Fruit fly (Drosophila melanogaster): Measurements from ENCODE around the gene opm.

The opm gene

dm6 chrX:15084580-15085138 lies 18.4 kb upstream of the opm start, which contains the start of gene Cox17 (continued):
- TF ChIP-seq vfl (GFP tag; optimal IDR thresholded peaks at IDR 0.05): peak; percentile 73
- TF ChIP-seq CG14050 (GFP tag; IDR thresholded peaks at IDR 0.05): peak; percentile 45; the same call in 2 of the 3 replicates
- peak; percentile 80 for TF ChIP-seq CG13287 (GFP tag; IDR thresholded peaks at IDR 0.05; ENCODE audit: partially characterized antibody)
- TF ChIP-seq Gsc (GFP tag; IDR thresholded peaks at IDR 0.05): no peak
- TF ChIP-seq az2 (GFP tag; optimal IDR thresholded peaks at IDR 0.05): peak; percentile 83
- TF ChIP-seq Hmx (GFP tag; optimal IDR thresholded peaks at IDR 0.05): peak; percentile 70
- peak; percentile 37 to 60 for TF ChIP-seq bsh (GFP tag; optimal IDR thresholded peaks at IDR 0.05)
- TF ChIP-seq al (GFP tag; IDR thresholded peaks at IDR 0.05): peak; percentile 69
- TF ChIP-seq gsb-n (tag; optimal IDR thresholded peaks at IDR 0.05): peak; percentile 62
- peak; percentile 32 for TF ChIP-seq CG17802 (tag; optimal IDR thresholded peaks at IDR 0.05)
- no peak for TF ChIP-seq hth (optimal IDR thresholded peaks at IDR 0.05)
- peak; percentile 48 for TF ChIP-seq Side (GFP tag; optimal IDR thresholded peaks at IDR 0.05)
- TF ChIP-seq kni (GFP tag; optimal IDR thresholded peaks at IDR 0.05): peak; percentile 47
- TF ChIP-seq ATbp (GFP tag; optimal IDR thresholded peaks at IDR 0.05): peak; percentile 72
- TF ChIP-seq Rx (GFP tag; IDR thresholded peaks at IDR 0.05): 0 out of 2 replicates have a peak, but pooled peaks have one; percentile 33
- TF ChIP-seq Taf1 (GFP tag; IDR thresholded peaks at IDR 0.05): peak; percentile 18; the same call in 1 of the 2 replicates
- peak; percentile 41 for TF ChIP-seq CG12744 (GFP tag; optimal IDR thresholded peaks at IDR 0.05)
- 0 out of 2 replicates have a peak, but pooled peaks have one; percentile 45 for TF ChIP-seq nerfin-2 (GFP tag; IDR thresholded peaks at IDR 0.05; ENCODE audit: partially characterized antibody)
- peak; percentile 86 for TF ChIP-seq CG10209 (GFP tag; optimal IDR thresholded peaks at IDR 0.05)
- TF ChIP-seq CG15269 (tag; optimal IDR thresholded peaks at IDR 0.05): peak; percentile 83
- peak; percentile 20 for TF ChIP-seq emc (GFP tag; optimal IDR thresholded peaks at IDR 0.05)
- TF ChIP-seq gsb (GFP tag; IDR thresholded peaks at IDR 0.05): no peak
- TF ChIP-seq Dll (GFP tag; IDR thresholded peaks at IDR 0.05; ENCODE audit: partially characterized antibody): peak; percentile 84
- TF ChIP-seq bab2 (GFP tag; optimal IDR thresholded peaks at IDR 0.05): peak; percentile 61
- TF ChIP-seq stwl (tag; optimal IDR thresholded peaks at IDR 0.05): peak; percentile 49
- no peak for TF ChIP-seq Hr39 (optimal IDR thresholded peaks at IDR 0.05)
- peak; percentile 78 for TF ChIP-seq CG17385 (GFP tag; optimal IDR thresholded peaks at IDR 0.05)
- peak; percentile 96 for TF ChIP-seq Ets65A (GFP tag)
- TF ChIP-seq Scr (GFP tag; IDR thresholded peaks at IDR 0.05; ENCODE audit: partially characterized antibody): peak; percentile 84
- TF ChIP-seq ranshi (GFP tag; IDR thresholded peaks at IDR 0.05): peak; percentile 37; the same call in 1 of the 2 replicates
- peak; percentile 78 for TF ChIP-seq Sox102F (GFP tag; optimal IDR thresholded peaks at IDR 0.05)
- peak; percentile 48; the same call in 1 of the 2 replicates for TF ChIP-seq CG17328 (GFP tag; IDR thresholded peaks at IDR 0.05)
- TF ChIP-seq yki (optimal IDR thresholded peaks at IDR 0.05): no peak
- peak; percentile 70 for TF ChIP-seq Vsx1 (GFP tag; optimal IDR thresholded peaks at IDR 0.05)
- TF ChIP-seq fd96Cb (tag; optimal IDR thresholded peaks at IDR 0.05): peak; percentile 79
- peak; percentile 47 for TF ChIP-seq CTCF (GFP tag; optimal IDR thresholded peaks at IDR 0.05)
- TF ChIP-seq rib (GFP tag; IDR thresholded peaks at IDR 0.05): no peak
- peak; percentile 74 for TF ChIP-seq CG12104 (GFP tag; optimal IDR thresholded peaks at IDR 0.05)
- TF ChIP-seq CG7839 (tag; optimal IDR thresholded peaks at IDR 0.05): peak; percentile 84
- no peak for TF ChIP-seq bowl (GFP tag; IDR thresholded peaks at IDR 0.05)
- peak; percentile 19 for TF ChIP-seq CG3163 (GFP tag; optimal IDR thresholded peaks at IDR 0.05)
- peak; percentile 63 for TF ChIP-seq fd3F (GFP tag; optimal IDR thresholded peaks at IDR 0.05)
- peak; percentile 67 for TF ChIP-seq lbe (GFP tag; optimal IDR thresholded peaks at IDR 0.05)
- peak; percentile 83 for TF ChIP-seq CG9817 (tag; optimal IDR thresholded peaks at IDR 0.05)
- TF ChIP-seq CG13123 (GFP tag; optimal IDR thresholded peaks at IDR 0.05): peak; percentile 65
- TF ChIP-seq HmgZ (tag; optimal IDR thresholded peaks at IDR 0.05): peak; percentile 82
- TF ChIP-seq MESR4 (GFP tag; optimal IDR thresholded peaks at IDR 0.05): no peak
- TF ChIP-seq insv (GFP tag; optimal IDR thresholded peaks at IDR 0.05): peak in 1 of 2 experiments; percentile 53
- peak; percentile 73; the same call in 2 of the 3 replicates for TF ChIP-seq CG34224 (GFP tag; IDR thresholded peaks at IDR 0.05; ENCODE audit: partially characterized antibody)
- TF ChIP-seq CG4707 (GFP tag; optimal IDR thresholded peaks at IDR 0.05): peak; percentile 0
